Fruit fly (Drosophila melanogaster): ENCODE measurements around the gene Josd.

Josd gene

dm6 chrX:6263614-6264130 is 2.7 kb downstream of the Josd start (continued):
- TF ChIP-seq CG4282 (GFP tag; optimal IDR thresholded peaks at IDR 0.05) (no peak), CG6654 (GFP tag; optimal IDR thresholded peaks at IDR 0.05) (peak; percentile 59), CG6175 (GFP tag; IDR thresholded peaks at IDR 0.05) (peak; percentile 45; the same call in 1 of the 3 replicates), tna (GFP tag; IDR thresholded peaks at IDR 0.05; ENCODE audit: partially characterized antibody) (no peak), CG16779 (GFP tag; IDR thresholded peaks at IDR 0.05) (no peak), fd96Cb (tag; optimal IDR thresholded peaks at IDR 0.05) (peak; percentile 69), CG6765 (GFP tag; optimal IDR thresholded peaks at IDR 0.05) (peak; percentile 76), CG13296 (GFP tag; optimal IDR thresholded peaks at IDR 0.05) (peak; percentile 87), CG15479 (GFP tag; optimal IDR thresholded peaks at IDR 0.05) (no peak), scrt (GFP tag; optimal IDR thresholded peaks at IDR 0.05) (peak; percentile 80), CG12155 (GFP tag; optimal IDR thresholded peaks at IDR 0.05) (peak; percentile 50), btn (GFP tag; optimal IDR thresholded peaks at IDR 0.05) (no peak), CG11695 (GFP tag; IDR thresholded peaks at IDR 0.05) (peak; percentile 78), CG9215 (GFP tag; IDR thresholded peaks at IDR 0.05) (peak; percentile 68), lov (optimal IDR thresholded peaks at IDR 0.05) (no peak), lov (GFP tag; IDR thresholded peaks at IDR 0.05) (no peak), CG32767 (GFP tag; IDR thresholded peaks at IDR 0.05) (peak; percentile 56), sob (GFP tag; IDR thresholded peaks at IDR 0.05) (peak; percentile 64), Doc3 (GFP tag; IDR thresholded peaks at IDR 0.05; ENCODE audit: partially characterized antibody) (no peak), CG1603 (tag; optimal IDR thresholded peaks at IDR 0.05) (peak; percentile 63), B-H2 (GFP tag; optimal IDR thresholded peaks at IDR 0.05) (peak; percentile 51), bowl (GFP tag; IDR thresholded peaks at IDR 0.05) (no peak), Gsc (GFP tag; IDR thresholded peaks at IDR 0.05) (no peak), Trl (optimal IDR thresholded peaks at IDR 0.05) (no peak), Trl (GFP tag; optimal IDR thresholded peaks at IDR 0.05) (no peak), cas (GFP tag; IDR thresholded peaks at IDR 0.05) (no peak), CG9437 (GFP tag; optimal IDR thresholded peaks at IDR 0.05) (peak; percentile 80), ftz-f1 (GFP tag; optimal IDR thresholded peaks at IDR 0.05) (no peak), Antp (GFP tag; optimal IDR thresholded peaks at IDR 0.05) (peak; percentile 45), CG15514 (GFP tag; optimal IDR thresholded peaks at IDR 0.05) (peak; percentile 72), tin (GFP tag; optimal IDR thresholded peaks at IDR 0.05) (peak; percentile 52), ttk (GFP tag; IDR thresholded peaks at IDR 0.05) (peak; percentile 43; the same call in 1 of the 2 replicates), gt (GFP tag; IDR thresholded peaks at IDR 0.05) (no peak), CG30403 (GFP tag; optimal IDR thresholded peaks at IDR 0.05) (peak; percentile 77), CG11093 (GFP tag; IDR thresholded peaks at IDR 0.05) (peak; percentile 58; the same call in 1 of the 3 replicates), Ets65A (GFP tag) (peak; percentile 95), CG18599 (GFP tag; optimal IDR thresholded peaks at IDR 0.05) (peak; percentile 93), CG11456 (GFP tag; IDR thresholded peaks at IDR 0.05) (peak; percentile 71; the same call in 1 of the 3 replicates), tll (GFP tag; optimal IDR thresholded peaks at IDR 0.05) (no peak), CG7745 (tag; optimal IDR thresholded peaks at IDR 0.05) (no peak), CG12236 (GFP tag; optimal IDR thresholded peaks at IDR 0.05) (no peak), Lhr (GFP tag; optimal IDR thresholded peaks at IDR 0.05) (peak; percentile 3), slou (GFP tag; optimal IDR thresholded peaks at IDR 0.05) (no peak), Optix (GFP tag; IDR thresholded peaks at IDR 0.05) (no peak; the same call in 2 of the 3 replicates), zen2 (GFP tag; IDR thresholded peaks at IDR 0.05; ENCODE audit: partially characterized antibody) (no peak), phol (tag; optimal IDR thresholded peaks at IDR 0.05) (peak; percentile 84), CG4617 (GFP tag; optimal IDR thresholded peaks at IDR 0.05; ENCODE audit: borderline replicate concordance) (no peak), Hr78 (GFP tag; optimal IDR thresholded peaks at IDR 0.05) (peak in 1 of 2 experiments; percentile 64), CG8924 (tag; optimal IDR thresholded peaks at IDR 0.05) (peak; percentile 79), CG2678 (tag; optimal IDR thresholded peaks at IDR 0.05) (peak; percentile 91), CG7928 (GFP tag; optimal IDR thresholded peaks at IDR 0.05) (peak; percentile 40)
